Fruit fly (Drosophila melanogaster): ENCODE measurements around the gene CG4520.
A peak's percentile ranks its signal among the peaks of the same experiment; 100 is the strongest.

CG4520 gene

DNA sequence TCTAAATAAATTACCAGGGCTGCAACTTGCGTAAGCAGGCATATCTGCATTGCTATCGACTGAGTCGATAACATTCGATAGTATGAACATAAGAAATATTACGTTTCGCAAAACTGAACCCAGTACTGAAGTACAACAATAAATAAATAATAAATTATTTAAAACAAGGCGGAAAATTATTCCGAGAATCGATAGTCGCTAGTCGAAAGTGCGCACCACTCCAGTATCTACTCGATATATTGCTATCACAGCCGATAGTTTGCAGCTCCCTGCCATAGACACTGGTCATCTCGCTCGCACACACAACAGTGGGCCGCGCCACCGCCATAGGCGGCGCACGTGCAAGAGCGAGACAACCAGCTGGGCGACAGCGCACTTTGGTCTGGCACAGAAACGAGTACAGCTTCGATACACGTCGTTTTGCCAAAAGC, 48.9 kb downstream of the CG4520 start, which contains the start of gene nsl1 (continued):
- no peak for TF ChIP-seq Tbp (GFP tag; optimal IDR thresholded peaks at IDR 0.05)
- peak; percentile 42 for TF ChIP-seq zfh2 (GFP tag; optimal IDR thresholded peaks at IDR 0.05)
- peak in 1 of 2 experiments; percentile 42 for TF ChIP-seq Hr51 (GFP tag; optimal IDR thresholded peaks at IDR 0.05)
- no peak for TF ChIP-seq jing (GFP tag; optimal IDR thresholded peaks at IDR 0.05)
- TF ChIP-seq dysf (GFP tag; IDR thresholded peaks at IDR 0.05) = 0 out of 3 replicates have a peak, but pooled peaks have one; percentile 8
- TF ChIP-seq Antp (GFP tag; optimal IDR thresholded peaks at IDR 0.05) = peak; percentile 24
- TF ChIP-seq ci (GFP tag; IDR thresholded peaks at IDR 0.05) = peak; percentile 53; the same call in 1 of the 3 replicates
- TF ChIP-seq dpn (GFP tag; optimal IDR thresholded peaks at IDR 0.05) = peak in 1 of 2 experiments; percentile 37
- peak; percentile 33 for TF ChIP-seq gem (tag; optimal IDR thresholded peaks at IDR 0.05)
- TF ChIP-seq CG9932 (GFP tag; IDR thresholded peaks at IDR 0.05) = peak; percentile 61
- TF ChIP-seq grau (tag; optimal IDR thresholded peaks at IDR 0.05) = peak; percentile 44
- TF ChIP-seq sug (tag; optimal IDR thresholded peaks at IDR 0.05) = peak; percentile 61
- peak; percentile 99 for TF ChIP-seq BEAF-32 (GFP tag; optimal IDR thresholded peaks at IDR 0.05)
- TF ChIP-seq CG31365 (tag; optimal IDR thresholded peaks at IDR 0.05) = no peak
- TF ChIP-seq lov (optimal IDR thresholded peaks at IDR 0.05) = no peak
- 0 out of 3 replicates have a peak, but pooled peaks have one; percentile 5 for TF ChIP-seq lov (GFP tag; IDR thresholded peaks at IDR 0.05)
- no peak for TF ChIP-seq gsb (GFP tag; IDR thresholded peaks at IDR 0.05)
- TF ChIP-seq CG4404 (GFP tag; IDR thresholded peaks at IDR 0.05) = peak; percentile 38; the same call in 1 of the 2 replicates
- TF ChIP-seq sisA (GFP tag; IDR thresholded peaks at IDR 0.05) = peak; percentile 44; the same call in 1 of the 2 replicates
- peak; percentile 19 for TF ChIP-seq CG12299 (tag; optimal IDR thresholded peaks at IDR 0.05)
- TF ChIP-seq CG17802 (tag; optimal IDR thresholded peaks at IDR 0.05) = peak; percentile 75
- TF ChIP-seq Hsf (GFP tag; optimal IDR thresholded peaks at IDR 0.05) = peak; percentile 11
- peak; percentile 69 for TF ChIP-seq CG8765 (GFP tag; IDR thresholded peaks at IDR 0.05)
- TF ChIP-seq mirr (GFP tag; optimal IDR thresholded peaks at IDR 0.05) = peak; percentile 33
- no peak for TF ChIP-seq br (optimal IDR thresholded peaks at IDR 0.05)
- TF ChIP-seq CG14710 (tag; optimal IDR thresholded peaks at IDR 0.05) = peak; percentile 74
- TF ChIP-seq Sin3A (optimal IDR thresholded peaks at IDR 0.05) = peak; percentile 80
- TF ChIP-seq Doc3 (GFP tag; IDR thresholded peaks at IDR 0.05; ENCODE audit: partially characterized antibody) = peak; percentile 95
- TF ChIP-seq stc (GFP tag; IDR thresholded peaks at IDR 0.05) = no peak
- TF ChIP-seq CG13296 (GFP tag; optimal IDR thresholded peaks at IDR 0.05) = no peak
- TF ChIP-seq CG14050 (GFP tag; IDR thresholded peaks at IDR 0.05) = 0 out of 3 replicates have a peak, but pooled peaks have one; percentile 14
- peak; percentile 97 for TF ChIP-seq Bgb (GFP tag; IDR thresholded peaks at IDR 0.05; ENCODE audit: partially characterized antibody)
- TF ChIP-seq CG31388 (GFP tag; optimal IDR thresholded peaks at IDR 0.05) = no peak
- no peak; the same call in 2 of the 3 replicates for TF ChIP-seq CG34422 (GFP tag; IDR thresholded peaks at IDR 0.05)
- peak in 1 of 3 experiments; percentile 25 for TF ChIP-seq lola (GFP tag; optimal IDR thresholded peaks at IDR 0.05)
- TF ChIP-seq hth (optimal IDR thresholded peaks at IDR 0.05) = no peak
- TF ChIP-seq CG4820 (GFP tag; optimal IDR thresholded peaks at IDR 0.05) = peak; percentile 14
- TF ChIP-seq E2f1 (GFP tag; IDR thresholded peaks at IDR 0.05) = peak; percentile 48
- TF ChIP-seq CG7928 (GFP tag; optimal IDR thresholded peaks at IDR 0.05) = peak; percentile 91
- peak; percentile 24; the same call in 1 of the 2 replicates for TF ChIP-seq Awh (GFP tag; IDR thresholded peaks at IDR 0.05)
- peak; percentile 31 for TF ChIP-seq CoRest (tag; optimal IDR thresholded peaks at IDR 0.05)
- TF ChIP-seq kni (GFP tag; optimal IDR thresholded peaks at IDR 0.05) = peak; percentile 46
- no peak for TF ChIP-seq CG4854 (GFP tag; optimal IDR thresholded peaks at IDR 0.05)
- TF ChIP-seq CG8478 (optimal IDR thresholded peaks at IDR 0.05) = peak; percentile 89
- TF ChIP-seq Fer2 (tag; optimal IDR thresholded peaks at IDR 0.05) = peak; percentile 12
- TF ChIP-seq CG13424 (tag; optimal IDR thresholded peaks at IDR 0.05) = peak; percentile 2
- TF ChIP-seq Pdp1 (GFP tag; optimal IDR thresholded peaks at IDR 0.05) = peak in 1 of 2 experiments; percentile 66
- TF ChIP-seq CG8944 (GFP tag; optimal IDR thresholded peaks at IDR 0.05) = no peak
- TF ChIP-seq cg (GFP tag; optimal IDR thresholded peaks at IDR 0.05) = no peak
- peak; percentile 41; the same call in 1 of the 3 replicates for TF ChIP-seq Optix (GFP tag; IDR thresholded peaks at IDR 0.05)
- TF ChIP-seq zen (tag; optimal IDR thresholded peaks at IDR 0.05) = peak; percentile 72

Measured in whole organism, embryonic.